Fruit fly (Drosophila melanogaster): Measurements from ENCODE around the gene CG14339.

Gene CG14339

dm6 chr2L:1082668-1083067 lies 25.7 kb upstream of the CG14339 start:
- TF ChIP-seq pad (GFP tag; optimal IDR thresholded peaks at IDR 0.05): no peak
- TF ChIP-seq CG5204 (GFP tag; optimal IDR thresholded peaks at IDR 0.05): no peak
- no peak for TF ChIP-seq CG7045 (GFP tag; optimal IDR thresholded peaks at IDR 0.05)
- no peak for TF ChIP-seq CG11617 (GFP tag; optimal IDR thresholded peaks at IDR 0.05)
- no peak for TF ChIP-seq Crg-1 (GFP tag; optimal IDR thresholded peaks at IDR 0.05)
- TF ChIP-seq CG12768 (GFP tag; optimal IDR thresholded peaks at IDR 0.05): no peak
- TF ChIP-seq cic (GFP tag; optimal IDR thresholded peaks at IDR 0.05): no peak
- TF ChIP-seq CG1620 (GFP tag; optimal IDR thresholded peaks at IDR 0.05): no peak
- TF ChIP-seq CG33017 (tag; optimal IDR thresholded peaks at IDR 0.05): no peak
- TF ChIP-seq Hr96 (GFP tag; optimal IDR thresholded peaks at IDR 0.05): no peak

- TF ChIP-seq CG14711 (tag; optimal IDR thresholded peaks at IDR 0.05) (peak; percentile 31), CG12768 (GFP tag; optimal IDR thresholded peaks at IDR 0.05) (peak; percentile 55), kay (GFP tag; ENCODE audit: borderline replicate concordance) (no peak), Hr96 (GFP tag; optimal IDR thresholded peaks at IDR 0.05) (peak; percentile 37), CG7045 (GFP tag; optimal IDR thresholded peaks at IDR 0.05) (peak; percentile 73), CG33017 (tag; optimal IDR thresholded peaks at IDR 0.05) (peak; percentile 31), pad (GFP tag; optimal IDR thresholded peaks at IDR 0.05) (peak; percentile 2), tj (GFP tag; optimal IDR thresholded peaks at IDR 0.05) (peak; percentile 23), CG11617 (GFP tag; optimal IDR thresholded peaks at IDR 0.05) (no peak)
Observed at dm6 chr2L:1086312-1086906, 21.9 kb upstream of the CG14339 start.

dm6 chr2L:1091675-1092074 lies 16.7 kb upstream of the CG14339 start:
- TF ChIP-seq CG14711 (tag; optimal IDR thresholded peaks at IDR 0.05) (no peak), Mnt (GFP tag; optimal IDR thresholded peaks at IDR 0.05) (no peak), CG7101 (tag; optimal IDR thresholded peaks at IDR 0.05) (peak; percentile 8), CG1620 (GFP tag; optimal IDR thresholded peaks at IDR 0.05) (no peak), CG12768 (GFP tag; optimal IDR thresholded peaks at IDR 0.05) (no peak), Clk (GFP tag; optimal IDR thresholded peaks at IDR 0.05) (no peak), ovo (GFP tag; optimal IDR thresholded peaks at IDR 0.05) (no peak), CG7045 (GFP tag; optimal IDR thresholded peaks at IDR 0.05) (no peak), Crg-1 (GFP tag; optimal IDR thresholded peaks at IDR 0.05) (no peak), tj (GFP tag; optimal IDR thresholded peaks at IDR 0.05) (peak; percentile 84), CG11617 (GFP tag; optimal IDR thresholded peaks at IDR 0.05) (no peak), cic (GFP tag; optimal IDR thresholded peaks at IDR 0.05) (no peak), bab1 (GFP tag; optimal IDR thresholded peaks at IDR 0.05) (peak; percentile 32), pad (GFP tag; optimal IDR thresholded peaks at IDR 0.05) (no peak)

DNA sequence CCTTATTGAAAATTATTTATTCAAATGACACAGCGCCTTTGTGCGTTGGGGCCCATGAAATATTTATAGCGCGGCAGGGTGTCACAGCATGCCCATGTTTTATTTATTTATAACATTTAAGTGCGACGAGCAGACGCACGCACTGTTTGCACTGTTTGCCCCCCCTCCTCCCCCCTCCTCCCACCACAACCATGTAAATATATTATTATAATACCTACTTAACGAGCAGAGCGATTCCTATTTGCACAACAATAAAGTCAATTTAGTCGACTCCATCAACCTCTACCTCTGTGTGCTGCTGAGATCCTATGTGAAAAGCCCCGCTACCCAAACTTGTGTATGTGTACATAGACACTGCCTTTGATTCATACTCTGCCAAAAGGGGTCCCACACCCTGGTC lies 13.6 kb upstream of the CG14339 start:
- TF ChIP-seq bab1 (GFP tag; optimal IDR thresholded peaks at IDR 0.05) (no peak), Mnt (GFP tag; optimal IDR thresholded peaks at IDR 0.05) (no peak), CG7045 (GFP tag; optimal IDR thresholded peaks at IDR 0.05) (no peak), Crg-1 (GFP tag; optimal IDR thresholded peaks at IDR 0.05) (no peak), Clk (GFP tag; optimal IDR thresholded peaks at IDR 0.05) (no peak), CG1620 (GFP tag; optimal IDR thresholded peaks at IDR 0.05) (no peak)

- no peak for TF ChIP-seq cic (GFP tag; optimal IDR thresholded peaks at IDR 0.05)
- no peak for TF ChIP-seq cnc (optimal IDR thresholded peaks at IDR 0.05)
- no peak for TF ChIP-seq toe (GFP tag; optimal IDR thresholded peaks at IDR 0.05)
- TF ChIP-seq Clk (GFP tag; optimal IDR thresholded peaks at IDR 0.05): no peak
- TF ChIP-seq CG33017 (tag; optimal IDR thresholded peaks at IDR 0.05): no peak
- no peak for TF ChIP-seq CG1620 (GFP tag; optimal IDR thresholded peaks at IDR 0.05)
- TF ChIP-seq CG7101 (tag; optimal IDR thresholded peaks at IDR 0.05): no peak
- TF ChIP-seq Hr96 (GFP tag; optimal IDR thresholded peaks at IDR 0.05): no peak
- no peak for TF ChIP-seq pad (GFP tag; optimal IDR thresholded peaks at IDR 0.05)
Observed at dm6 chr2L:1095450-1095849, 12.9 kb upstream of the CG14339 start.

DNA sequence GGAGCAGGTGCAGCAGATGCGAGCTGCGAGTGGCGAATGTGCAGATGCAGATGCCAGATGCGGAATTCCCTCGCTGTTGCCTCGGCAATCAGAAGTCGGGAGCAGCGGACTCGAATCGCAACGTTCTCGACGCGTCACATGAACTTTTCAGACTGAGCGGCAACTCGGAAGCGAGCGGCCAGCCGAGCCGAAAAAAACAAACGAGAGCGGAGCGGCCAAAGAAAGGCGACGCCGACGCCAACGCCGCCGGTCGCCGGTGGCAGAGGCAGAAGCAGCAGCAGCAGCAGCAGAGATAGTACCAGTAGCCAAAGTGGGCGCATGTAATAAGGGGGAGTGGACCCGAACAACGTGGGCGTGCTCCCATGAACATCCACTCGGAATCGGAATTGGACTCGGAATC lies 6.0 kb upstream of the CG14339 start, which contains the start of gene CG4629:
CG4629 (minus strand) TSS at position 156 of the 400 bp plus-strand sequence.
- TF ChIP-seq cnc (optimal IDR thresholded peaks at IDR 0.05) (no peak), CG12768 (GFP tag; optimal IDR thresholded peaks at IDR 0.05) (peak; percentile 44), cic (GFP tag; optimal IDR thresholded peaks at IDR 0.05) (peak; percentile 33), CG7101 (tag; optimal IDR thresholded peaks at IDR 0.05) (no peak), CG1620 (GFP tag; optimal IDR thresholded peaks at IDR 0.05) (no peak), Hr96 (GFP tag; optimal IDR thresholded peaks at IDR 0.05) (peak; percentile 6), Mnt (GFP tag; optimal IDR thresholded peaks at IDR 0.05) (peak; percentile 72), CG14711 (tag; optimal IDR thresholded peaks at IDR 0.05) (no peak), tj (GFP tag; optimal IDR thresholded peaks at IDR 0.05) (peak; percentile 6), toe (GFP tag; optimal IDR thresholded peaks at IDR 0.05) (no peak), pad (GFP tag; optimal IDR thresholded peaks at IDR 0.05) (peak; percentile 70), CG11617 (GFP tag; optimal IDR thresholded peaks at IDR 0.05) (peak; percentile 2), CG33017 (tag; optimal IDR thresholded peaks at IDR 0.05) (peak; percentile 29)

DNA sequence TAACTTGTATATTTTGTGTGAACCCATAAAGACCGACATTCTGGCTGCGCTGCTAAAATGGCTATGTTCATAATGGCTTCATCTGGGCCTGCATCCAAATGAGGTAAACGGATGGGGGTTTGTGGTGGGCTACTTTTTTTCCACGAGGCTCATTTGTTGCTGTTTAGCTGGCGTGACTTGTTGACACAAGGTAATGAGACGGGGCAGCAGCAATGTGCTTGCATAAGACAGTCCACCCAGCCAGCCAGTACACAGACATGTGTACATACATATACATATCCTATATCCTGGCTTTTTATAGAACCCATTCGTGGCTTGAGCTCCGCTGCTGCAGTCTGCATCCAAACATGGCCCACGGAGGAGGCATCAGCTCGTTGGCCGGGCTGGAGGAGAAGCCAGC lies 4.3 kb downstream of the CG14339 start, which contains the start of gene CG14340:
CG14340 (plus strand) TSS at position 301 of the 400 bp plus-strand sequence.
- no peak for TF ChIP-seq cic (GFP tag; optimal IDR thresholded peaks at IDR 0.05)
- no peak for TF ChIP-seq CG12768 (GFP tag; optimal IDR thresholded peaks at IDR 0.05)
- no peak for TF ChIP-seq cnc (optimal IDR thresholded peaks at IDR 0.05)
- TF ChIP-seq Clk (GFP tag; optimal IDR thresholded peaks at IDR 0.05): no peak
- TF ChIP-seq Mnt (GFP tag; optimal IDR thresholded peaks at IDR 0.05): no peak

Measured in whole organism, adult.